Worm (Caenorhabditis elegans) whole organism, L2 larva: ENCODE results near the gene cyp-14A1.
A peak's percentile ranks its signal among the peaks of the same experiment; 100 is the strongest.

Experiments used
- C34F6.9 ChIP-seq: fragments of 150-350 bp; optimal IDR thresholded peaks from 2 replicates; lab custom pipeline; 2014; ENCODE audit warnings: missing biosample characterization, missing genetic modification characterization
- F13H6.1 ChIP-seq: sonication (generic microtip); optimal IDR thresholded peaks from 2 replicates; lab custom pipeline; 2016; ENCODE audit warnings: missing genetic modification characterization, missing compliant biosample characterization
- Y55F3AM.14 ChIP-seq: fragments of 200-800 bp; sonication (Bioruptor generic); optimal IDR thresholded peaks from 2 replicates; lab custom pipeline; 2018; ENCODE audit warnings: mild to moderate bottlenecking, missing genetic modification characterization, missing compliant biosample characterization
- ZK546.5 ChIP-seq: sonication (generic microtip); optimal IDR thresholded peaks from 2 replicates; lab custom pipeline; 2017; ENCODE audit warnings: missing biosample characterization, missing genetic modification characterization
- aly-2 ChIP-seq: fragments of 150-350 bp; optimal IDR thresholded peaks from 2 replicates; lab custom pipeline; 2014; ENCODE audit warnings: missing biosample characterization, missing genetic modification characterization
- ama-1 ChIP-seq: fragments of 150-350 bp; optimal IDR thresholded peaks from 2 replicates; lab custom pipeline; 2018; ENCODE audit warnings: inconsistent platforms
- blmp-1 ChIP-seq: sonication (generic microtip); optimal IDR thresholded peaks from 2 replicates; lab custom pipeline; 2017; ENCODE audit warnings: missing genetic modification characterization, mild to moderate bottlenecking, missing compliant biosample characterization, antibody characterized with exemption, moderate library complexity; ENCODE audit not compliant: insufficient read depth
- ceh-16 ChIP-seq: fragments of 150-350 bp; optimal IDR thresholded peaks from 2 replicates; lab custom pipeline; 2014; ENCODE audit warnings: missing biosample characterization, missing genetic modification characterization
- ceh-82 ChIP-seq: fragments of 150-350 bp; optimal IDR thresholded peaks from 2 replicates; lab custom pipeline; 2014; ENCODE audit warnings: missing biosample characterization, missing genetic modification characterization
- crh-2 ChIP-seq: sonication (generic microtip); optimal IDR thresholded peaks from 2 replicates; lab custom pipeline; 2017; ENCODE audit warnings: missing biosample characterization, missing genetic modification characterization
- dmd-4 ChIP-seq: sonication (generic microtip); optimal IDR thresholded peaks from 2 replicates; lab custom pipeline; 2017; ENCODE audit warnings: missing biosample characterization, missing genetic modification characterization
- egl-27 ChIP-seq: sonication (generic microtip); optimal IDR thresholded peaks from 3 replicates; lab custom pipeline; 2017; ENCODE audit warnings: missing biosample characterization, missing genetic modification reagents, missing genetic modification characterization
- elt-3 ChIP-seq: sonication (generic microtip); optimal IDR thresholded peaks from 2 replicates; lab custom pipeline; 2017; ENCODE audit warnings: missing biosample characterization, missing genetic modification characterization
- fos-1 ChIP-seq: fragments of 150-350 bp; optimal IDR thresholded peaks from 2 replicates; lab custom pipeline; 2014; ENCODE audit warnings: missing biosample characterization, missing genetic modification characterization
- gmeb-1 ChIP-seq: fragments of 150-350 bp; optimal IDR thresholded peaks from 2 replicates; lab custom pipeline; 2014; ENCODE audit warnings: missing biosample characterization, missing genetic modification characterization
- lin-11 ChIP-seq: fragments of 150-350 bp; sonication (generic microtip); optimal IDR thresholded peaks from 2 replicates; lab custom pipeline; 2014; ENCODE audit warnings: missing biosample characterization, missing genetic modification characterization, inconsistent platforms, mixed read lengths
- lin-13 ChIP-seq: fragments of 150-350 bp; optimal IDR thresholded peaks from 2 replicates; lab custom pipeline; 2014; ENCODE audit warnings: missing biosample characterization, missing genetic modification reagents, missing genetic modification characterization
- lin-39 ChIP-seq: fragments of 150-350 bp; optimal IDR thresholded peaks from 2 replicates; lab custom pipeline; 2014; ENCODE audit warnings: missing biosample characterization, missing genetic modification reagents, missing genetic modification characterization
- lsy-2 ChIP-seq, 2 experiments: fragments of 150-350 bp in 1 of 2; sonication (generic microtip) in 1 of 2; optimal IDR thresholded peaks; 2 replicates each; lab custom pipeline; 2014 to 2017; ENCODE audit warnings: missing biosample characterization in 2 of 2, missing genetic modification characterization in 2 of 2
- mbf-1 ChIP-seq: sonication (generic microtip); optimal IDR thresholded peaks from 2 replicates; lab custom pipeline; 2017; ENCODE audit warnings: missing biosample characterization, missing genetic modification characterization
- mdl-1 ChIP-seq, 2 experiments: fragments of 150-350 bp in 1 of 2; sonication (generic microtip) in 1 of 2; optimal IDR thresholded peaks; 2 replicates each; lab custom pipeline; 2017; ENCODE audit warnings: missing biosample characterization in 2 of 2, missing genetic modification characterization in 2 of 2
- nhr-10 ChIP-seq: sonication (generic microtip); optimal IDR thresholded peaks from 2 replicates; lab custom pipeline; 2017; ENCODE audit warnings: missing biosample characterization, missing genetic modification characterization
- nhr-12 ChIP-seq: fragments of 150-350 bp; optimal IDR thresholded peaks from 2 replicates; lab custom pipeline; 2014; ENCODE audit warnings: missing biosample characterization, missing genetic modification characterization
- nhr-129 ChIP-seq: fragments of 150-350 bp; optimal IDR thresholded peaks from 2 replicates; lab custom pipeline; 2014; ENCODE audit warnings: missing biosample characterization, missing genetic modification characterization
- nhr-21 ChIP-seq: fragments of 150-350 bp; optimal IDR thresholded peaks from 2 replicates; lab custom pipeline; 2014; ENCODE audit warnings: missing biosample characterization, missing genetic modification characterization
- nhr-23 ChIP-seq: fragments of 150-350 bp; optimal IDR thresholded peaks from 2 replicates; lab custom pipeline; 2014; ENCODE audit warnings: missing biosample characterization, missing genetic modification reagents, missing genetic modification characterization
- nhr-25 ChIP-seq: fragments of 150-350 bp; sonication (generic microtip); optimal IDR thresholded peaks from 3 replicates; lab custom pipeline; 2014; ENCODE audit warnings: missing biosample characterization, missing genetic modification characterization
- nhr-6 ChIP-seq: fragments of 150-350 bp; optimal IDR thresholded peaks from 2 replicates; lab custom pipeline; 2014; ENCODE audit warnings: missing biosample characterization, missing genetic modification characterization
- nhr-77 ChIP-seq: fragments of 150-350 bp; optimal IDR thresholded peaks from 2 replicates; lab custom pipeline; 2014; ENCODE audit warnings: missing biosample characterization, missing genetic modification characterization
- peb-1 ChIP-seq: fragments of 150-350 bp; optimal IDR thresholded peaks from 2 replicates; lab custom pipeline; 2014; ENCODE audit warnings: missing biosample characterization, missing genetic modification characterization
- sem-4 ChIP-seq: fragments of 150-350 bp; optimal IDR thresholded peaks from 2 replicates; lab custom pipeline; 2014; ENCODE audit warnings: missing biosample characterization, missing genetic modification reagents, missing genetic modification characterization
- skn-1 ChIP-seq: sonication (generic microtip); optimal IDR thresholded peaks from 2 replicates; lab custom pipeline; 2017; ENCODE audit warnings: missing biosample characterization, missing genetic modification characterization
- sma-3 ChIP-seq: sonication (generic microtip); optimal IDR thresholded peaks from 2 replicates; lab custom pipeline; 2016; ENCODE audit warnings: missing genetic modification reagents, missing genetic modification characterization, missing compliant biosample characterization
- sma-9 ChIP-seq, 2 experiments: fragments of 150-350 bp in 1 of 2; sonication (generic microtip) in 1 of 2; optimal IDR thresholded peaks; 2 replicates each; lab custom pipeline; 2014 to 2016; ENCODE audit warnings: missing genetic modification characterization in 2 of 2, mild to moderate bottlenecking in 1 of 2, missing biosample characterization in 1 of 2, missing compliant biosample characterization in 1 of 2, missing genetic modification reagents in 1 of 2, moderate library complexity in 1 of 2
- snpc-4 ChIP-seq: fragments of 150-350 bp; optimal IDR thresholded peaks from 2 replicates; lab custom pipeline; 2014; ENCODE audit warnings: missing biosample characterization, missing genetic modification characterization
- unc-55 ChIP-seq: fragments of 150-350 bp; sonication (generic microtip); optimal IDR thresholded peaks from 3 replicates; lab custom pipeline; 2014; ENCODE audit warnings: missing biosample characterization, missing genetic modification reagents, missing genetic modification characterization
- unc-62 ChIP-seq: fragments of 150-350 bp; optimal IDR thresholded peaks from 2 replicates; lab custom pipeline; 2014; ENCODE audit warnings: missing biosample characterization, missing genetic modification reagents, missing genetic modification characterization
- zag-1 ChIP-seq: fragments of 150-350 bp; optimal IDR thresholded peaks from 2 replicates; lab custom pipeline; 2014; ENCODE audit warnings: missing biosample characterization, missing genetic modification characterization
- ztf-1 ChIP-seq: fragments of 200-800 bp; sonication (Bioruptor generic); conservative IDR thresholded peaks from 2 replicates; pipeline ENCODE4 v1.3.6; 2022; ENCODE audit warnings: missing genetic modification characterization, missing compliant biosample characterization
- ztf-11 ChIP-seq: sonication (generic microtip); optimal IDR thresholded peaks from 2 replicates; lab custom pipeline; 2017; ENCODE audit warnings: missing biosample characterization, missing genetic modification characterization
- ztf-4 ChIP-seq: fragments of 150-350 bp; optimal IDR thresholded peaks from 2 replicates; lab custom pipeline; 2014; ENCODE audit warnings: missing biosample characterization, missing genetic modification characterization

cyp-14A1 gene

DNA sequence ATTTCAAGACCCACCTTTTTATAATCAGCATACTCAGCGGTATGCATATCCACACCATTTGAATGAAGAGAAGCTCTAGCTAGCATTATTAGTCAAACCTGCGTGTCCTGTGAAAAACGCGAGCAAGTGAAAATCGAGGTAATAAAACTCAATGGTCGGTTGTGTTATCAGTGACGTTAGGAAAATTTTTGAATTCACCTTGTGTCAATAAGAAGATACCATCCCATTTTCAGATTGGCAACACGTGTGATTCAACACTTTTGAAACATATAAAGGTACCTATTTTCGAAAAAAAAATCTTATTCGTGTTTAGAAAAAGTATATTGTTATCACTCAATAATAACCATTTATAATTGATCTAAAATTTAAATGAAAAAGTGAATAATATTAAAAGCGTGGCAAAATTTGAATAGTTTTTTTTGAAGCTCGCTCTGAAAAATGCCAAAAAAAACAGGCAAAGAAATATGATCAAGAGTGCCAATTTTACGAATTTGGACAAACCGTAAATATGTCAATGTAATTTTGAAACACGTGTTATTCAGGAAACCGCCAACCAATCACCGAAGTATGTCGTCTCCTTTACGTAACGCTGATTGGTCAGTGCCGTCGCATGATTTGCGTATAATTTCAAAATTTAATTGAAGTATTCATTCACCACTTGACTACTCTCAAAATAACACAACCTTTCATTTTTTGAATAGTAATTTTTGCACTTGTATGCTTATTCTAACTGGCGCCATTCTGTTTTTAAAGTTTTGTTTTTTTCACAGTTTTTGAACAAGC, 44.7 kb upstream of the cyp-14A1 start, which contains the start of gene F46G10.1:
TSS of gene F46G10.1 (minus strand) at position 115 of the 783 bp plus-strand sequence.
- TF ChIP-seq ceh-82 (tag; lab: Kevin White, UChicago) (no peak), nhr-10 (tag; lab: Kevin White, UChicago) (no peak), peb-1 (tag; lab: Kevin White, UChicago) (no peak), crh-2 (tag; lab: Kevin White, UChicago) (peak; percentile 45), sma-9 (GFP tag; optimal IDR thresholded peaks at IDR 0.05; lab: Kevin White, UChicago) (peak; percentile 49), sma-9 (tag; optimal IDR thresholded peaks at IDR 0.05; lab: Kevin White, UChicago) (no peak), lin-13 (no peak), fos-1 (tag; lab: Kevin White, UChicago) (peak; percentile 86)

DNA sequence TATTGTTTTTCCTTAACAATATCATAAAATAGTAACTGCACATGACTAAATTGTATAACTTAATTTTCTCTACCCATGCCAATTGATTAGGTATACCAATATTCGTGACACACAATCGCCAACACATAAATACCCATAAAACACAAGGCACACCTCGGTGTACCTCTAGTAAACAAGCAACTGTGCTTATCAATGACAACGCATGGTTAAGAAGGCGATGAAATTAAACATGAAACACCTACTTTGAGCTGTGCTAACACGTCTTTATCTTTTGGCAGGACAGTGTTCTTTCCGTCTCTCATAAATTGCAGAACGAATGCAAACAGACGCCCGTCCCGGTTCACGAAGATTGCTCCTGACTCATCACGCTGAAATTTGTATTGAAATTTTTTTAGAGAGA, 43.6 kb upstream of the cyp-14A1 start:
- TF ChIP-seq snpc-4 (no peak), ZK546.5 (tag; lab: Kevin White, UChicago) (no peak), nhr-12 (tag; lab: Kevin White, UChicago) (no peak), aly-2 (tag; lab: Kevin White, UChicago) (no peak), ztf-4 (no peak), ztf-11 (tag; lab: Kevin White, UChicago) (no peak), nhr-25 (tag; lab: Kevin White, UChicago) (no peak), ceh-16 (no peak), nhr-21 (tag; lab: Kevin White, UChicago) (no peak), mdl-1 (tag; optimal IDR thresholded peaks at IDR 0.05; lab: Kevin White, UChicago) (no peak), sma-9 (GFP tag; optimal IDR thresholded peaks at IDR 0.05; lab: Kevin White, UChicago) (peak; percentile 73), sma-9 (tag; optimal IDR thresholded peaks at IDR 0.05; lab: Kevin White, UChicago) (no peak), ztf-1 (no peak), sma-3 (GFP tag; lab: Kevin White, UChicago) (peak; percentile 11), unc-62 (GFP tag; lab: Kevin White, UChicago) (no peak), C34F6.9 (no peak), Y55F3AM.14 (GFP tag; lab: Kevin White, UChicago) (no peak), peb-1 (tag; lab: Kevin White, UChicago) (no peak), F13H6.1 (tag; lab: Kevin White, UChicago) (peak; percentile 21), lin-39 (tag; lab: Kevin White, UChicago) (no peak), dmd-4 (tag; lab: Kevin White, UChicago) (no peak), blmp-1 (tag; lab: Kevin White, UChicago) (no peak), nhr-23 (tag; lab: Kevin White, UChicago) (no peak), egl-27 (tag; lab: Kevin White, UChicago) (no peak), nhr-6 (tag; lab: Kevin White, UChicago) (no peak), mbf-1 (tag; lab: Kevin White, UChicago) (no peak), nhr-129 (tag; lab: Kevin White, UChicago) (peak; percentile 14), lsy-2 (tag; optimal IDR thresholded peaks at IDR 0.05; lab: Kevin White, UChicago) (peak in 1 of 2 experiments; percentile 1), gmeb-1 (tag; lab: Kevin White, UChicago) (peak; percentile 53), ceh-82 (tag; lab: Kevin White, UChicago) (no peak), elt-3 (tag; lab: Kevin White, UChicago) (no peak), crh-2 (tag; lab: Kevin White, UChicago) (peak; percentile 83), fos-1 (tag; lab: Kevin White, UChicago) (peak; percentile 96), lin-11 (tag; lab: Kevin White, UChicago) (no peak), zag-1 (tag; lab: Kevin White, UChicago) (no peak), sem-4 (tag; lab: Kevin White, UChicago) (no peak)

DNA sequence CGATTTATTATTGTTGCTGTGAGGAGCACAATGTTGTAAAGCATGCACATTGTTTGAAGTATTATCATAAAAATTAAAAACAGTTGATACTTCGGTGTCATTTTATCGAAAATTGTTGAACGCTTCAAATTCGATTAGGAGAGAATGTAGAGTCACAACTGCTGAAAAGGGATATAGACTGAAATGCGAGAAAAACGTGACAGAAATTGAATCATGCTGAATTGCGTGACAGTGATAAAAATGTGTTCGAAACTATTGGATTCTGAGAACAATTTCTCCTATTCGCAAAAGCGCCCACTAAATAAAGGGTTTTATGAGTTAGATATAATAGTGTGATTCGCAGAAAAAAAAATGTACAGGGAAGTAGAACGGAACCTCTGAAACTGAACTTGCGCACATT, 41.6 kb upstream of the cyp-14A1 start, which contains the start of gene srxa-8:
TSS of gene srxa-8 (minus strand) at position 101 of the 400 bp plus-strand sequence.
- TF ChIP-seq nhr-77: no peak
- TF ChIP-seq unc-62 (GFP tag; lab: Kevin White, UChicago): no peak
- no peak for TF ChIP-seq blmp-1 (tag; lab: Kevin White, UChicago)
- TF ChIP-seq mdl-1 (tag; optimal IDR thresholded peaks at IDR 0.05; lab: Kevin White, UChicago): no peak
- TF ChIP-seq gmeb-1 (tag; lab: Kevin White, UChicago): no peak
- TF ChIP-seq ztf-1: no peak
- no peak for TF ChIP-seq ztf-4
- no peak for TF ChIP-seq unc-55
- TF ChIP-seq zag-1 (tag; lab: Kevin White, UChicago): no peak
- TF ChIP-seq C34F6.9: no peak
- TF ChIP-seq lin-13: no peak
- TF ChIP-seq sem-4 (tag; lab: Kevin White, UChicago): no peak
- TF ChIP-seq ama-1 (lab: Kevin White, UChicago): no peak
- no peak for TF ChIP-seq nhr-12 (tag; lab: Kevin White, UChicago)
- no peak for TF ChIP-seq skn-1 (tag; lab: Kevin White, UChicago)
- TF ChIP-seq ztf-11 (tag; lab: Kevin White, UChicago): no peak
- TF ChIP-seq lin-39 (tag; lab: Kevin White, UChicago): no peak
- TF ChIP-seq ceh-82 (tag; lab: Kevin White, UChicago): no peak
- TF ChIP-seq, all 48 proteins: peak for 0
